Worm (Caenorhabditis elegans): ENCODE measurements around the gene K03B4.8.
A peak's percentile ranks its signal among the peaks of the same experiment; 100 is the strongest.

K03B4.8 gene

ce11 chrV:4693282-4693588 is 18.8 kb upstream of the K03B4.8 start:
- TF ChIP-seq nhr-25 (tag; optimal IDR thresholded peaks at IDR 0.05; ENCODE audit: borderline replicate concordance, insufficient read depth) (no peak), daf-16 (GFP tag; optimal IDR thresholded peaks at IDR 0.05) (peak in 1 of 2 experiments; percentile 51), daf-16 (tag; optimal IDR thresholded peaks at IDR 0.05) (no peak), Y105C5A.15 (GFP tag; IDR thresholded peaks at IDR 0.05) (no peak), nhr-11 (tag; optimal IDR thresholded peaks at IDR 0.05) (no peak), unc-62 (GFP tag; optimal IDR thresholded peaks at IDR 0.05 in 1 of 2) (peak in 1 of 2 experiments; percentile 79), unc-62 (tag; optimal IDR thresholded peaks at IDR 0.05) (no peak), hlh-30 (tag; optimal IDR thresholded peaks at IDR 0.05; ENCODE audit: insufficient read depth) (peak; percentile 11)

ce11 chrV:4692382-4693281 is 18.2 kb upstream of the K03B4.8 start, which contains the start of gene cpg-8:
cpg-8 (minus strand) TSS chrV:4692432.
- TF ChIP-seq unc-62 (GFP tag; optimal IDR thresholded peaks at IDR 0.05 in 1 of 2) (peak in 1 of 2 experiments; percentile 4), unc-62 (tag; optimal IDR thresholded peaks at IDR 0.05) (no peak), unc-130 (GFP tag; optimal IDR thresholded peaks at IDR 0.05) (no peak), daf-12 (tag; optimal IDR thresholded peaks at IDR 0.05) (no peak), hlh-11 (tag; optimal IDR thresholded peaks at IDR 0.05) (no peak), ama-1 (optimal IDR thresholded peaks at IDR 0.05) (no peak), nhr-48 (tag; optimal IDR thresholded peaks at IDR 0.05) (no peak), lin-15B (tag; optimal IDR thresholded peaks at IDR 0.05) (no peak), dpl-1 (GFP tag; optimal IDR thresholded peaks at IDR 0.05) (peak; percentile 12)

ce11 chrV:4691657-4692056 is 17.3 kb upstream of the K03B4.8 start:
- no peak for TF ChIP-seq dpl-1 (GFP tag; optimal IDR thresholded peaks at IDR 0.05)
- peak in 1 of 2 experiments; percentile 88 for TF ChIP-seq unc-62 (GFP tag; optimal IDR thresholded peaks at IDR 0.05 in 1 of 2)
- TF ChIP-seq unc-62 (tag; optimal IDR thresholded peaks at IDR 0.05), result no peak
- TF ChIP-seq F26F4.8 (GFP tag; conservative IDR thresholded peaks at IDR 0.05), result no peak
- TF ChIP-seq dmd-6 (GFP tag; IDR thresholded peaks at IDR 0.05), result no peak
- no peak for TF ChIP-seq F49E8.2 (tag; optimal IDR thresholded peaks at IDR 0.05; ENCODE audit: borderline replicate concordance)
- TF ChIP-seq pqm-1 (tag; optimal IDR thresholded peaks at IDR 0.05), result no peak
- TF ChIP-seq set-16 (GFP tag; IDR thresholded peaks at IDR 0.05), result peak; percentile 70; the same call in 1 of the 2 replicates
- TF ChIP-seq F37D6.2 (tag; optimal IDR thresholded peaks at IDR 0.05), result no peak

ce11 chrV:4689234-4689633 is 14.8 kb upstream of the K03B4.8 start, which contains the start of gene K03B4.1:
K03B4.1 (plus strand) TSS chrV:4689330.
- TF ChIP-seq ceh-32 (tag; optimal IDR thresholded peaks at IDR 0.05; ENCODE audit: poor library complexity), result no peak
- no peak for TF ChIP-seq nhr-76 (tag; optimal IDR thresholded peaks at IDR 0.05)
- TF ChIP-seq ama-1 (optimal IDR thresholded peaks at IDR 0.05), result peak; percentile 42
- TF ChIP-seq sdz-12 (GFP tag; optimal IDR thresholded peaks at IDR 0.05), result peak; percentile 72
- TF ChIP-seq ceh-28 (tag; optimal IDR thresholded peaks at IDR 0.05), result no peak
- TF ChIP-seq daf-19 (GFP tag; conservative IDR thresholded peaks at IDR 0.05), result no peak
- TF ChIP-seq nhr-42 (GFP tag; IDR thresholded peaks at IDR 0.05), result no peak
- TF ChIP-seq pqm-1 (tag; optimal IDR thresholded peaks at IDR 0.05), result no peak
- TF ChIP-seq lim-7 (GFP tag; IDR thresholded peaks at IDR 0.05), result no peak
- TF ChIP-seq aha-1 (tag), result no peak
- no peak for TF ChIP-seq unc-39 (tag; optimal IDR thresholded peaks at IDR 0.05)
- no peak for TF ChIP-seq lin-38 (GFP tag; IDR thresholded peaks at IDR 0.05)
- TF ChIP-seq lsy-2 (tag; optimal IDR thresholded peaks at IDR 0.05), result peak in 1 of 2 experiments; percentile 14
- no peak for TF ChIP-seq lin-15B (tag; optimal IDR thresholded peaks at IDR 0.05)
- no peak for TF ChIP-seq zfp-2 (tag; optimal IDR thresholded peaks at IDR 0.05)
- TF ChIP-seq Y105C5A.15 (GFP tag; IDR thresholded peaks at IDR 0.05), result no peak
- no peak for TF ChIP-seq vab-7 (GFP tag; IDR thresholded peaks at IDR 0.05)
- no peak for TF ChIP-seq madf-9 (GFP tag; conservative IDR thresholded peaks at IDR 0.05)
- no peak for TF ChIP-seq mdl-1 (tag; optimal IDR thresholded peaks at IDR 0.05)
- TF ChIP-seq F49E8.2 (tag; optimal IDR thresholded peaks at IDR 0.05; ENCODE audit: borderline replicate concordance), result no peak
- TF ChIP-seq T26A8.4 (GFP tag; IDR thresholded peaks at IDR 0.05), result peak; percentile 30; the same call in 1 of the 2 replicates
- TF ChIP-seq dmd-9 (GFP tag; IDR thresholded peaks at IDR 0.05), result no peak
- TF ChIP-seq lin-39 (tag; optimal IDR thresholded peaks at IDR 0.05), result no peak
- no peak for TF ChIP-seq ceh-20 (GFP tag; IDR thresholded peaks at IDR 0.05)
- no peak for TF ChIP-seq dmd-8 (GFP tag; IDR thresholded peaks at IDR 0.05)
- TF ChIP-seq hif-1 (tag; optimal IDR thresholded peaks at IDR 0.05), result no peak
- no peak for TF ChIP-seq mxl-3 (GFP tag; optimal IDR thresholded peaks at IDR 0.05)
- TF ChIP-seq nhr-11 (tag; optimal IDR thresholded peaks at IDR 0.05), result no peak
- TF ChIP-seq snpc-1.2 (GFP tag; IDR thresholded peaks at IDR 0.05), result no peak

Data from whole organism, L4 larva.